Worm (Caenorhabditis elegans) whole organism, early embryonic: ENCODE measurements around the gene clec-25.

ENCODE experiments used
- B0310.2 ChIP-seq: sonication (generic microtip); optimal IDR thresholded peaks from 2 replicates; lab custom pipeline; 2016; ENCODE audit warnings: mild to moderate bottlenecking, missing genetic modification characterization, missing compliant biosample characterization
- ama-1 ChIP-seq: fragments of 150-350 bp; optimal IDR thresholded peaks from 2 replicates; lab custom pipeline; 2014
- ceh-13 ChIP-seq: fragments of 200-800 bp; sonication (Bioruptor generic); optimal IDR thresholded peaks from 2 replicates; lab custom pipeline; 2018; ENCODE audit warnings: mild to moderate bottlenecking, missing genetic modification characterization, missing compliant biosample characterization
- ceh-36 ChIP-seq: sonication (generic microtip); optimal IDR thresholded peaks from 2 replicates; lab custom pipeline; 2016; ENCODE audit warnings: missing genetic modification characterization, inconsistent platforms, missing compliant biosample characterization
- flt-1 ChIP-seq: fragments of 200-800 bp; sonication (Bioruptor generic); IDR thresholded peaks from 2 replicates; pipeline ENCODE4 v1.3.6; 2022; ENCODE audit warnings: missing genetic modification characterization, missing compliant biosample characterization
- hmbx-1 ChIP-seq: sonication (generic microtip); optimal IDR thresholded peaks from 2 replicates; lab custom pipeline; 2016; ENCODE audit warnings: mild to moderate bottlenecking, missing genetic modification characterization, missing compliant biosample characterization
- hmg-4 ChIP-seq: fragments of 200-800 bp; sonication (Bioruptor generic); optimal IDR thresholded peaks from 2 replicates; lab custom pipeline; 2018; ENCODE audit warnings: mild to moderate bottlenecking, missing genetic modification characterization, missing compliant biosample characterization
- pes-1 ChIP-seq: fragments of 200-800 bp; sonication (Bioruptor generic); IDR thresholded peaks from 2 replicates; pipeline ENCODE4 v1.3.6; 2022; ENCODE audit warnings: missing genetic modification reagents, missing genetic modification characterization, missing compliant biosample characterization
- scrt-1 ChIP-seq: fragments of 200-800 bp; sonication (Bioruptor generic); IDR thresholded peaks from 2 replicates; pipeline ENCODE4 v1.3.6; 2022; ENCODE audit warnings: missing genetic modification characterization, missing compliant biosample characterization
- tra-4 ChIP-seq: sonication (generic microtip); optimal IDR thresholded peaks from 2 replicates; lab custom pipeline; 2017; ENCODE audit warnings: missing genetic modification characterization, missing compliant biosample characterization

- TF ChIP-seq ama-1 (lab: Kevin White, UChicago) (no peak), ceh-36 (tag; lab: Kevin White, UChicago) (no peak), hmbx-1 (tag; lab: Kevin White, UChicago) (no peak), B0310.2 (tag; lab: Kevin White, UChicago) (no peak), scrt-1 (no peak), flt-1 (GFP tag; lab: Robert Waterston, UW) (no peak), ceh-13 (no peak), hmg-4 (GFP tag; lab: Kevin White, UChicago) (no peak), tra-4 (tag; lab: Kevin White, UChicago) (no peak), pes-1 (no peak)
Observed at ce11 chrV:16802572-16802971, 40.5 kb upstream of the clec-25 start, which contains the start of gene cand-1.
